Worm (Caenorhabditis elegans): Measurements from ENCODE around the gene C54G7.1.

DNA sequence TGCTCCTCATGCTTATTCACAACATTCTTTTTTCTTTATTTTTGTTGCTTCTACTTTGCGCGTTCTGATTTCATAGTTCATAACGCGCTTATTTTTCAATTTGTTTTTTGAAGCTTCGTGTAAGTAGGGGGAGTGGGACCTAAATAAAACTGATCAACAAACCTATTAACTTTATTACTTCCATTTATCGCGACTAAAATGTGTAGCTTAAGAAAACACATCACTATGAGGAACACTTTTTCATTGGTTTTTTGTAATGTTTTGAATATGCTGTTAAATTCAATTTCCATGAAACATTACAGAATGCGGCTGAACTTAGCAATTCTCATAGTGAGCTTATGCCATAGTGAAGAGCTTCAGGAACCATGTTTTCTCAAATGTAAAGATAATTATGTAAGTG is at the start of gene C54G7.1:
- TF ChIP-seq pqm-1 (tag; optimal IDR thresholded peaks at IDR 0.05) (no peak), K02D7.2 (tag; optimal IDR thresholded peaks at IDR 0.05) (no peak)

Measured in whole organism, late embryonic.